Worm (Caenorhabditis elegans) whole organism, L1 larva: ENCODE measurements around the gene srd-18.

Source experiments
- nhr-76 ChIP-seq: sonication (generic microtip); optimal IDR thresholded peaks from 2 replicates; lab custom pipeline; 2017; ENCODE audit warnings: missing biosample characterization, missing genetic modification characterization
- unc-98 ChIP-seq: fragments of 200-800 bp; sonication (Bioruptor generic); IDR thresholded peaks from 2 replicates; pipeline ENCODE4 v1.3.6; 2022; ENCODE audit warnings: missing genetic modification characterization, missing compliant biosample characterization
- zag-1 ChIP-seq: fragments of 150-350 bp; optimal IDR thresholded peaks from 2 replicates; lab custom pipeline; 2014; ENCODE audit warnings: missing biosample characterization, missing genetic modification characterization

ce11 chrV:13457858-13458257 lies 31.2 kb upstream of the srd-18 start, which contains the start of gene F25H9.2:
- no peak for TF ChIP-seq unc-98 (GFP tag; lab: Robert Waterston, UW)
- no peak for TF ChIP-seq nhr-76 (tag; lab: Kevin White, UChicago)
- no peak for TF ChIP-seq zag-1
